Worm (Caenorhabditis elegans): ENCODE data around the gene cpz-2.

Gene cpz-2

DNA sequence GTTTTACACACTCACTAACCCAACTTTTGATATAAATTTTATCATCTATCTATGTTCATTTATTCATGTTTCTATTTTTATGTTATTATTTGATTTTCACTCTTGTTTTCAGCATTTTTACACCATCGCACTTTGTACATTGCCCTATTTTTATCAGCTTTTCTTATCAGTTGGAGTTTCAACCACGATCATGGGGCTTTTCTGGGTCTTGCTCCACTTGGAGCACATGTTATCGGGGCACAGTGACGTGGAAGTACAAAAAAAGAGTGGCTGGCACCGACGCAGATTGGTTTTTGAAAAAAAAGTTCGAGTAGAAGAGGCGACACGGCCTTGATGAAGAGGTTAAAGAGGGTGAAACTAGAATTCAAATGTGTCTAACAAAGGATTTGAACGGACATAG lies 3.9 kb upstream of the cpz-2 start:
- TF ChIP-seq snpc-4 (tag; optimal IDR thresholded peaks at IDR 0.05) (no peak), mab-5 (tag; optimal IDR thresholded peaks at IDR 0.05) (no peak), ceh-43 (GFP tag; optimal IDR thresholded peaks at IDR 0.05) (no peak), blmp-1 (tag; optimal IDR thresholded peaks at IDR 0.05) (no peak), elt-3 (tag; optimal IDR thresholded peaks at IDR 0.05) (no peak), unc-120 (tag; optimal IDR thresholded peaks at IDR 0.05; ENCODE audit: poor library complexity, severe bottlenecking) (no peak), elt-1 (tag; optimal IDR thresholded peaks at IDR 0.05; ENCODE audit: borderline replicate concordance, insufficient read depth) (no peak), zip-8 (tag; optimal IDR thresholded peaks at IDR 0.05) (no peak), hlh-1 (tag; optimal IDR thresholded peaks at IDR 0.05) (no peak), flh-1 (GFP tag; optimal IDR thresholded peaks at IDR 0.05) (no peak), mls-2 (tag; optimal IDR thresholded peaks at IDR 0.05) (no peak), nhr-76 (tag; optimal IDR thresholded peaks at IDR 0.05) (no peak), ces-1 (GFP tag; optimal IDR thresholded peaks at IDR 0.05) (no peak), lin-32 (GFP tag; optimal IDR thresholded peaks at IDR 0.05) (no peak), ceh-39 (tag; optimal IDR thresholded peaks at IDR 0.05) (no peak), lsy-2 (tag; optimal IDR thresholded peaks at IDR 0.05) (no peak), sptf-1 (tag; optimal IDR thresholded peaks at IDR 0.05) (no peak), M03D4.4 (tag; optimal IDR thresholded peaks at IDR 0.05) (no peak), cnd-1 (tag; optimal IDR thresholded peaks at IDR 0.05) (no peak), unc-39 (tag; optimal IDR thresholded peaks at IDR 0.05) (no peak)

DNA sequence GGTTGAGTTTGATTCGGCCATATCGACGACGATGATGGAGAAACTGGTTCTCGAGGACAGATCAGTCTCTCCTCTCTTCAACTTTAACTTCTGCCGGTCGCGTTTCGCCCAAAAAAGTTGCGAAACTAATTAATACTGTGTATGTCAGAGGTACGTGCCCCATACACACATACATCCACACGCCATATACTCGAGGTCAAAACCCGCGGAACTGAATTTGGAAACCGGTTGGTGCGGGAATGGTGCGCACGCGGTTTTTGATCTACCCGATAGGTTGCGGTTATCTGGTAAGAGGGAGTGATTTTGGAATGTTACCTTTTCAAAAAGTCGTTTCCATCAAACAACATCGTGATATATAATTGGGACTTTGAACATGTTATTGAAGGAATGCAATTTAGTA lies 811 bp upstream of the cpz-2 start, which contains the start of gene ifbp-1:
Gene ifbp-1, minus strand, starts transcription at position 85 of the 400 bp plus-strand sequence.
- TF ChIP-seq bed-3 (GFP tag; optimal IDR thresholded peaks at IDR 0.05) = no peak
- no peak for TF ChIP-seq lin-13 (tag; optimal IDR thresholded peaks at IDR 0.05)
- no peak for TF ChIP-seq nhr-237 (tag; optimal IDR thresholded peaks at IDR 0.05)
- no peak for TF ChIP-seq ztf-11 (tag; optimal IDR thresholded peaks at IDR 0.05)
- TF ChIP-seq blmp-1 (tag; optimal IDR thresholded peaks at IDR 0.05) = no peak
- TF ChIP-seq unc-120 (tag; optimal IDR thresholded peaks at IDR 0.05; ENCODE audit: poor library complexity, severe bottlenecking) = no peak
- no peak for TF ChIP-seq nhr-2 (tag; optimal IDR thresholded peaks at IDR 0.05)
- no peak for TF ChIP-seq ces-1 (GFP tag; optimal IDR thresholded peaks at IDR 0.05)
- TF ChIP-seq pha-4 (tag; optimal IDR thresholded peaks at IDR 0.05) = no peak
- no peak for TF ChIP-seq unc-39 (tag; optimal IDR thresholded peaks at IDR 0.05)
- no peak for TF ChIP-seq nhr-12 (tag; optimal IDR thresholded peaks at IDR 0.05)
- TF ChIP-seq zip-8 (tag; optimal IDR thresholded peaks at IDR 0.05) = no peak
- TF ChIP-seq mep-1 (tag; optimal IDR thresholded peaks at IDR 0.05) = no peak
- TF ChIP-seq mls-2 (tag; optimal IDR thresholded peaks at IDR 0.05) = no peak
- no peak for TF ChIP-seq elt-3 (tag; optimal IDR thresholded peaks at IDR 0.05)
- no peak for TF ChIP-seq mab-5 (tag; optimal IDR thresholded peaks at IDR 0.05)
- TF ChIP-seq lin-32 (GFP tag; optimal IDR thresholded peaks at IDR 0.05) = no peak

DNA sequence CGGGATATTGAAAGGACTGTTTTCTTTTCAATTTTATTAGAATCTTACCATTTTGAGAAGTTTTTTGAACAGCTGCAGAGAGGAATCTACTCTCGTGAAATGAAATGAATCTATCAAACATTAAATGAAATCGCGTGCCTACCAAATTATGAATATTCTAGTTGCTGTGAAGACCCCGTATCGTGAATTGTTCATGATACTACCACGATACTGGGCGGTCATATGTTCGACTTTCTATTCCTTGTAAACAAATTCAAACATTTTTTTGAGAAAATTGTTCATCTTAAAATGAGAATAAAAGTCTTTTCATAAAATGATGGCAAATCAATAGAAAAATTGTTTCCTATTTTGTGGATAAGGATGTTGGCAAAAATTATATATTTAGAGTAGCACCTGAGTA lies 4.8 kb downstream of the cpz-2 start, which contains the start of gene gcy-34:
Gene gcy-34, minus strand, starts transcription at position 101 of the 400 bp plus-strand sequence.
- no peak for TF ChIP-seq elt-3 (tag; optimal IDR thresholded peaks at IDR 0.05)
- TF ChIP-seq unc-62 (GFP tag; optimal IDR thresholded peaks at IDR 0.05) = no peak
- no peak for TF ChIP-seq ceh-43 (GFP tag; optimal IDR thresholded peaks at IDR 0.05)
- no peak for TF ChIP-seq lin-32 (GFP tag; optimal IDR thresholded peaks at IDR 0.05)
- no peak for TF ChIP-seq tbx-8 (GFP tag; optimal IDR thresholded peaks at IDR 0.05)
- TF ChIP-seq nhr-28 (tag; optimal IDR thresholded peaks at IDR 0.05) = no peak
- no peak for TF ChIP-seq ceh-83 (GFP tag; optimal IDR thresholded peaks at IDR 0.05)
- no peak for TF ChIP-seq sem-2 (GFP tag; optimal IDR thresholded peaks at IDR 0.05)
- TF ChIP-seq drap-1 (GFP tag; optimal IDR thresholded peaks at IDR 0.05) = no peak
- no peak for TF ChIP-seq blmp-1 (tag; optimal IDR thresholded peaks at IDR 0.05)
- no peak for TF ChIP-seq ham-2 (GFP tag; optimal IDR thresholded peaks at IDR 0.05)
- no peak for TF ChIP-seq sptf-1 (tag; optimal IDR thresholded peaks at IDR 0.05)
- no peak for TF ChIP-seq M03D4.4 (tag; optimal IDR thresholded peaks at IDR 0.05)

DNA sequence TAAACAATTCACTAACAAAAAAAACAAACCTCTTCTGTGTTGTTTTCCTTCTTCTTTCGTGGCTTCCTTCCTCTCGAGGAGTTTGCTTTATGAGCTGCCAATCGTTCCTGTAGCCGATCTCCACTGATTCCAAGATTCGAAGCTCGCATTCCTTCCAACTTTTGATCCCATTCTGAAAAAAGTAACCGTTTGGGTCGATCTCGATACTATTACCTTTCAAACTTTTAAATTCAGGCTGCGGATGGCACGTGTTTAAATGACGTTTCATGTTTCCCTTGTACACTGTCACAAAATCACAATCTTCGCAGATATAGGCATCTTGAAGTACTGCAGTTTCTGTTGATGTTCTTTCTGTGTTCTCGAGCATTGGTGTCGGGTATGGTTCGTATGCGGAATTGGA lies 6.5 kb downstream of the cpz-2 start:
- TF ChIP-seq nhr-237 (tag; optimal IDR thresholded peaks at IDR 0.05) (no peak), lin-13 (tag; optimal IDR thresholded peaks at IDR 0.05) (no peak), flh-1 (GFP tag; optimal IDR thresholded peaks at IDR 0.05) (no peak), ham-2 (GFP tag; optimal IDR thresholded peaks at IDR 0.05) (no peak), sptf-1 (tag; optimal IDR thresholded peaks at IDR 0.05) (no peak), unc-39 (tag; optimal IDR thresholded peaks at IDR 0.05) (no peak), elt-1 (tag; optimal IDR thresholded peaks at IDR 0.05; ENCODE audit: borderline replicate concordance, insufficient read depth) (no peak), mep-1 (tag; optimal IDR thresholded peaks at IDR 0.05) (no peak), ceh-39 (tag; optimal IDR thresholded peaks at IDR 0.05) (no peak)
